Fruit fly (Drosophila melanogaster): Measurements from ENCODE around the gene Yp3.

Gene Yp3

dm6 chrX:13737939-13738338 is 21.4 kb upstream of the Yp3 start, which contains the start of gene CG11134:
CG11134 (plus strand) TSS chrX:13737942.
- TF ChIP-seq CG7045 (GFP tag; optimal IDR thresholded peaks at IDR 0.05) (no peak), cic (GFP tag; optimal IDR thresholded peaks at IDR 0.05) (peak; percentile 5), CG33017 (tag; optimal IDR thresholded peaks at IDR 0.05) (no peak), Mnt (GFP tag; optimal IDR thresholded peaks at IDR 0.05) (no peak), CG5204 (GFP tag; optimal IDR thresholded peaks at IDR 0.05) (no peak), CG7101 (tag; optimal IDR thresholded peaks at IDR 0.05) (no peak), tj (GFP tag; optimal IDR thresholded peaks at IDR 0.05) (no peak), kay (GFP tag; ENCODE audit: borderline replicate concordance) (no peak), Crg-1 (GFP tag; optimal IDR thresholded peaks at IDR 0.05) (no peak), bab1 (GFP tag; optimal IDR thresholded peaks at IDR 0.05) (peak; percentile 16), Hr96 (GFP tag; optimal IDR thresholded peaks at IDR 0.05) (no peak), cnc (optimal IDR thresholded peaks at IDR 0.05) (no peak)

DNA sequence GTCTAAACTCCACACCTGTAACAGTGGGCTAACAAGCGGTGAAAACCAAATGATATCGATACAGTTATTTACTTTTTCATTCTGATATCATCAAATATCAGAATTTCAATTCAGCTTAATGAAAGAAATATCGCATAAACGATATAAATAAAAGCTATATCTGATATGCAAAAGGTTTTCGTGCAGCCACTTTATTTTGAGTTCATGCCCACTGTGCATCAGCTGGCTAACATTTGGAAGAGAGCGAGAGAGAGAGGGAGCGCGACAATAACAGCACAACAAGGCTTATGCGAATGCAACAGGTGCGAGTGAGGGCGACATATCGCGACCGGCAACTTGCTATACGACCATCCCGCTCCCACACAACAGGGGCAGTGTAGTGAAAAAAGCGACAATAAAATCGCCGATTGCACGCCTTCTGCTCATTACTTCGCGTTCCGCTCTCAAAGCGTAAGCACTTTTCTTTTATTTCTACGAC is 19.9 kb upstream of the Yp3 start, which contains the start of gene CG11151:
Gene CG11151 (plus strand): TSS at position 334 of the 478 bp plus-strand sequence.
- TF ChIP-seq Hr96 (GFP tag; optimal IDR thresholded peaks at IDR 0.05) (no peak), toe (GFP tag; optimal IDR thresholded peaks at IDR 0.05) (peak; percentile 88), Crg-1 (GFP tag; optimal IDR thresholded peaks at IDR 0.05) (peak; percentile 94), CG33017 (tag; optimal IDR thresholded peaks at IDR 0.05) (peak; percentile 93), cnc (optimal IDR thresholded peaks at IDR 0.05) (no peak), CG7101 (tag; optimal IDR thresholded peaks at IDR 0.05) (peak; percentile 98), pad (GFP tag; optimal IDR thresholded peaks at IDR 0.05) (peak; percentile 99), bab1 (GFP tag; optimal IDR thresholded peaks at IDR 0.05) (peak; percentile 97), CG5204 (GFP tag; optimal IDR thresholded peaks at IDR 0.05) (peak; percentile 88), CG12768 (GFP tag; optimal IDR thresholded peaks at IDR 0.05) (peak; percentile 92), CG11617 (GFP tag; optimal IDR thresholded peaks at IDR 0.05) (peak; percentile 95), cic (GFP tag; optimal IDR thresholded peaks at IDR 0.05) (peak; percentile 59), CG7045 (GFP tag; optimal IDR thresholded peaks at IDR 0.05) (peak; percentile 85), CG1620 (GFP tag; optimal IDR thresholded peaks at IDR 0.05) (peak; percentile 87), kay (GFP tag; ENCODE audit: borderline replicate concordance) (peak; percentile 75), tj (GFP tag; optimal IDR thresholded peaks at IDR 0.05) (peak; percentile 84), CG14711 (tag; optimal IDR thresholded peaks at IDR 0.05) (peak; percentile 94), ovo (GFP tag; optimal IDR thresholded peaks at IDR 0.05) (peak; percentile 90), Mnt (GFP tag; optimal IDR thresholded peaks at IDR 0.05) (peak; percentile 87), Clk (GFP tag; optimal IDR thresholded peaks at IDR 0.05) (peak; percentile 73)

dm6 chrX:13740062-13740461 is 19.3 kb upstream of the Yp3 start:
- TF ChIP-seq Clk (GFP tag; optimal IDR thresholded peaks at IDR 0.05): peak; percentile 82
- TF ChIP-seq CG5204 (GFP tag; optimal IDR thresholded peaks at IDR 0.05): peak; percentile 78
- no peak for TF ChIP-seq cnc (optimal IDR thresholded peaks at IDR 0.05)
- TF ChIP-seq CG33017 (tag; optimal IDR thresholded peaks at IDR 0.05): peak; percentile 67
- TF ChIP-seq kay (GFP tag; ENCODE audit: borderline replicate concordance): peak; percentile 96
- peak; percentile 54 for TF ChIP-seq CG11617 (GFP tag; optimal IDR thresholded peaks at IDR 0.05)
- TF ChIP-seq Mnt (GFP tag; optimal IDR thresholded peaks at IDR 0.05): peak; percentile 71
- peak; percentile 29 for TF ChIP-seq bab1 (GFP tag; optimal IDR thresholded peaks at IDR 0.05)
- TF ChIP-seq tj (GFP tag; optimal IDR thresholded peaks at IDR 0.05): peak; percentile 52
- no peak for TF ChIP-seq ovo (GFP tag; optimal IDR thresholded peaks at IDR 0.05)
- TF ChIP-seq cic (GFP tag; optimal IDR thresholded peaks at IDR 0.05): peak; percentile 2
- TF ChIP-seq CG1620 (GFP tag; optimal IDR thresholded peaks at IDR 0.05): peak; percentile 75
- TF ChIP-seq CG7045 (GFP tag; optimal IDR thresholded peaks at IDR 0.05): peak; percentile 77
- peak; percentile 42 for TF ChIP-seq Crg-1 (GFP tag; optimal IDR thresholded peaks at IDR 0.05)
- peak; percentile 72 for TF ChIP-seq toe (GFP tag; optimal IDR thresholded peaks at IDR 0.05)
- TF ChIP-seq pad (GFP tag; optimal IDR thresholded peaks at IDR 0.05): no peak
- TF ChIP-seq CG12768 (GFP tag; optimal IDR thresholded peaks at IDR 0.05): peak; percentile 95
- TF ChIP-seq Hr96 (GFP tag; optimal IDR thresholded peaks at IDR 0.05): peak; percentile 89
- peak; percentile 78 for TF ChIP-seq CG7101 (tag; optimal IDR thresholded peaks at IDR 0.05)
- TF ChIP-seq CG14711 (tag; optimal IDR thresholded peaks at IDR 0.05): peak; percentile 48

- no peak for TF ChIP-seq CG33017 (tag; optimal IDR thresholded peaks at IDR 0.05)
- TF ChIP-seq Clk (GFP tag; optimal IDR thresholded peaks at IDR 0.05): no peak
- TF ChIP-seq CG11617 (GFP tag; optimal IDR thresholded peaks at IDR 0.05): no peak
- TF ChIP-seq CG7045 (GFP tag; optimal IDR thresholded peaks at IDR 0.05): no peak
- TF ChIP-seq tj (GFP tag; optimal IDR thresholded peaks at IDR 0.05): no peak
- TF ChIP-seq CG12768 (GFP tag; optimal IDR thresholded peaks at IDR 0.05): no peak
- TF ChIP-seq CG5204 (GFP tag; optimal IDR thresholded peaks at IDR 0.05): no peak
- no peak for TF ChIP-seq CG1620 (GFP tag; optimal IDR thresholded peaks at IDR 0.05)
- TF ChIP-seq bab1 (GFP tag; optimal IDR thresholded peaks at IDR 0.05): no peak
- no peak for TF ChIP-seq ovo (GFP tag; optimal IDR thresholded peaks at IDR 0.05)
- TF ChIP-seq Hr96 (GFP tag; optimal IDR thresholded peaks at IDR 0.05): no peak
- no peak for TF ChIP-seq cnc (optimal IDR thresholded peaks at IDR 0.05)
These were observed 18.4 kb upstream of the Yp3 start for dm6 chrX:13740992-13741391.

- TF ChIP-seq CG33017 (tag; optimal IDR thresholded peaks at IDR 0.05) (no peak), CG7101 (tag; optimal IDR thresholded peaks at IDR 0.05) (no peak), Mnt (GFP tag; optimal IDR thresholded peaks at IDR 0.05) (peak; percentile 44), cnc (optimal IDR thresholded peaks at IDR 0.05) (no peak), Clk (GFP tag; optimal IDR thresholded peaks at IDR 0.05) (no peak), CG14711 (tag; optimal IDR thresholded peaks at IDR 0.05) (peak; percentile 86), bab1 (GFP tag; optimal IDR thresholded peaks at IDR 0.05) (peak; percentile 60), CG12768 (GFP tag; optimal IDR thresholded peaks at IDR 0.05) (no peak), cic (GFP tag; optimal IDR thresholded peaks at IDR 0.05) (no peak), CG7045 (GFP tag; optimal IDR thresholded peaks at IDR 0.05) (no peak), Crg-1 (GFP tag; optimal IDR thresholded peaks at IDR 0.05) (peak; percentile 52), kay (GFP tag; ENCODE audit: borderline replicate concordance) (no peak), toe (GFP tag; optimal IDR thresholded peaks at IDR 0.05) (peak; percentile 23), ovo (GFP tag; optimal IDR thresholded peaks at IDR 0.05) (no peak), CG5204 (GFP tag; optimal IDR thresholded peaks at IDR 0.05) (no peak), Hr96 (GFP tag; optimal IDR thresholded peaks at IDR 0.05) (no peak), CG11617 (GFP tag; optimal IDR thresholded peaks at IDR 0.05) (peak; percentile 17), pad (GFP tag; optimal IDR thresholded peaks at IDR 0.05) (peak; percentile 35), tj (GFP tag; optimal IDR thresholded peaks at IDR 0.05) (peak; percentile 77), CG1620 (GFP tag; optimal IDR thresholded peaks at IDR 0.05) (peak; percentile 49)
These were observed 14.7 kb upstream of the Yp3 start, which contains the start of gene Grip91 for dm6 chrX:13744599-13745052. Grip91 (minus strand) TSS chrX:13744683.
